Worm (Caenorhabditis elegans) whole organism, mixed stage, embryonic: ENCODE data around the gene B0563.1.

Experiments used
- M03D4.4 ChIP-seq: sonication (generic microtip); optimal IDR thresholded peaks from 2 replicates; lab custom pipeline; 2017; ENCODE audit warnings: mild to moderate bottlenecking, missing genetic modification characterization, missing compliant biosample characterization
- bed-3 ChIP-seq: fragments of 200-800 bp; sonication (Bioruptor generic); optimal IDR thresholded peaks from 3 replicates; lab custom pipeline; 2018; ENCODE audit warnings: mild to moderate bottlenecking, missing genetic modification characterization, moderate library complexity, missing compliant biosample characterization
- ceh-39 ChIP-seq: fragments of 150-350 bp; optimal IDR thresholded peaks from 2 replicates; lab custom pipeline; 2014; ENCODE audit warnings: missing biosample characterization, missing genetic modification characterization
- ceh-83 ChIP-seq: fragments of 200-800 bp; sonication (Bioruptor generic); optimal IDR thresholded peaks from 2 replicates; lab custom pipeline; 2018; ENCODE audit warnings: mild to moderate bottlenecking, missing genetic modification characterization, missing compliant biosample characterization
- ces-1 ChIP-seq: fragments of 150-350 bp; optimal IDR thresholded peaks from 2 replicates; lab custom pipeline; 2014; ENCODE audit warnings: missing biosample characterization, missing genetic modification reagents, missing genetic modification characterization
- cnd-1 ChIP-seq: fragments of 200-800 bp; sonication (Bioruptor generic); optimal IDR thresholded peaks from 2 replicates; lab custom pipeline; 2018; ENCODE audit warnings: mild to moderate bottlenecking, missing genetic modification characterization, missing compliant biosample characterization
- elt-1 ChIP-seq: sonication (generic microtip); optimal IDR thresholded peaks from 2 replicates; lab custom pipeline; 2017; ENCODE audit warnings: missing genetic modification characterization, mild to moderate bottlenecking, missing compliant biosample characterization, antibody characterized with exemption, moderate library complexity, borderline replicate concordance; ENCODE audit not compliant: insufficient read depth
- elt-3 ChIP-seq: fragments of 150-350 bp; optimal IDR thresholded peaks from 2 replicates; lab custom pipeline; 2014; ENCODE audit warnings: missing biosample characterization, missing genetic modification characterization
- flh-1 ChIP-seq: fragments of 200-800 bp; sonication (Bioruptor generic); optimal IDR thresholded peaks from 2 replicates; lab custom pipeline; 2018; ENCODE audit warnings: mild to moderate bottlenecking, missing genetic modification characterization, moderate library complexity, missing compliant biosample characterization
- ham-2 ChIP-seq: fragments of 200-800 bp; sonication (Bioruptor generic); optimal IDR thresholded peaks from 2 replicates; lab custom pipeline; 2018; ENCODE audit warnings: mild to moderate bottlenecking, missing genetic modification characterization, missing compliant biosample characterization
- hlh-1 ChIP-seq: fragments of 150-350 bp; optimal IDR thresholded peaks from 2 replicates; lab custom pipeline; 2014; ENCODE audit warnings: missing biosample characterization, missing genetic modification reagents, missing genetic modification characterization
- lin-13 ChIP-seq: fragments of 150-350 bp; optimal IDR thresholded peaks from 2 replicates; lab custom pipeline; 2014; ENCODE audit warnings: missing biosample characterization, missing genetic modification characterization
- lin-32 ChIP-seq: fragments of 200-800 bp; sonication (Bioruptor generic); optimal IDR thresholded peaks from 2 replicates; lab custom pipeline; 2018; ENCODE audit warnings: mild to moderate bottlenecking, missing genetic modification characterization, missing compliant biosample characterization
- lsy-2 ChIP-seq: fragments of 150-350 bp; optimal IDR thresholded peaks from 2 replicates; lab custom pipeline; 2014; ENCODE audit warnings: missing biosample characterization, missing genetic modification characterization
- mab-5 ChIP-seq: fragments of 150-350 bp; optimal IDR thresholded peaks from 2 replicates; lab custom pipeline; 2014; ENCODE audit warnings: missing biosample characterization, missing genetic modification characterization
- mep-1 ChIP-seq: fragments of 150-350 bp; optimal IDR thresholded peaks from 2 replicates; lab custom pipeline; 2017; ENCODE audit warnings: missing biosample characterization, missing genetic modification reagents, missing genetic modification characterization, inconsistent platforms
- mls-2 ChIP-seq: sonication (generic microtip); optimal IDR thresholded peaks from 2 replicates; lab custom pipeline; 2016; ENCODE audit warnings: mild to moderate bottlenecking, missing genetic modification characterization, moderate library complexity, missing compliant biosample characterization
- nhr-12 ChIP-seq: fragments of 150-350 bp; optimal IDR thresholded peaks from 2 replicates; lab custom pipeline; 2014; ENCODE audit warnings: missing biosample characterization, missing genetic modification characterization
- nhr-2 ChIP-seq: fragments of 150-350 bp; optimal IDR thresholded peaks from 2 replicates; lab custom pipeline; 2014; ENCODE audit warnings: missing biosample characterization, missing genetic modification characterization
- nhr-237 ChIP-seq: fragments of 150-350 bp; optimal IDR thresholded peaks from 2 replicates; lab custom pipeline; 2014; ENCODE audit warnings: missing biosample characterization, missing genetic modification characterization
- nhr-28 ChIP-seq: fragments of 150-350 bp; optimal IDR thresholded peaks from 2 replicates; lab custom pipeline; 2014; ENCODE audit warnings: missing biosample characterization, missing genetic modification characterization
- nhr-76 ChIP-seq: sonication (generic microtip); optimal IDR thresholded peaks from 2 replicates; lab custom pipeline; 2017; ENCODE audit warnings: missing biosample characterization, missing genetic modification characterization
- pha-4 ChIP-seq: fragments of 150-350 bp; optimal IDR thresholded peaks from 2 replicates; lab custom pipeline; 2018; ENCODE audit warnings: missing biosample characterization, missing genetic modification reagents, missing genetic modification characterization
- sem-2 ChIP-seq: fragments of 200-800 bp; sonication (Bioruptor generic); optimal IDR thresholded peaks from 2 replicates; lab custom pipeline; 2018; ENCODE audit warnings: mild to moderate bottlenecking, missing genetic modification characterization, missing compliant biosample characterization
- snpc-4 ChIP-seq: fragments of 150-350 bp; optimal IDR thresholded peaks from 2 replicates; lab custom pipeline; 2014; ENCODE audit warnings: missing biosample characterization, missing genetic modification characterization
- sptf-1 ChIP-seq: sonication (generic microtip); optimal IDR thresholded peaks from 2 replicates; lab custom pipeline; 2017; ENCODE audit warnings: mild to moderate bottlenecking, missing genetic modification characterization, moderate library complexity, missing compliant biosample characterization
- tbx-8 ChIP-seq: fragments of 200-800 bp; sonication (Bioruptor generic); optimal IDR thresholded peaks from 2 replicates; lab custom pipeline; 2018; ENCODE audit warnings: mild to moderate bottlenecking, missing genetic modification characterization, moderate library complexity, missing compliant biosample characterization
- unc-39 ChIP-seq: fragments of 150-350 bp; optimal IDR thresholded peaks from 2 replicates; lab custom pipeline; 2014; ENCODE audit warnings: missing biosample characterization, missing genetic modification characterization
- unc-62 ChIP-seq: fragments of 150-350 bp; optimal IDR thresholded peaks from 2 replicates; lab custom pipeline; 2014; ENCODE audit warnings: missing biosample characterization, missing genetic modification reagents, missing genetic modification characterization
- zip-8 ChIP-seq: fragments of 150-350 bp; optimal IDR thresholded peaks from 2 replicates; lab custom pipeline; 2014; ENCODE audit warnings: missing biosample characterization, missing genetic modification characterization
- ztf-11 ChIP-seq: fragments of 150-350 bp; optimal IDR thresholded peaks from 2 replicates; lab custom pipeline; 2014; ENCODE audit warnings: missing biosample characterization, missing genetic modification characterization

B0563.1 gene

DNA sequence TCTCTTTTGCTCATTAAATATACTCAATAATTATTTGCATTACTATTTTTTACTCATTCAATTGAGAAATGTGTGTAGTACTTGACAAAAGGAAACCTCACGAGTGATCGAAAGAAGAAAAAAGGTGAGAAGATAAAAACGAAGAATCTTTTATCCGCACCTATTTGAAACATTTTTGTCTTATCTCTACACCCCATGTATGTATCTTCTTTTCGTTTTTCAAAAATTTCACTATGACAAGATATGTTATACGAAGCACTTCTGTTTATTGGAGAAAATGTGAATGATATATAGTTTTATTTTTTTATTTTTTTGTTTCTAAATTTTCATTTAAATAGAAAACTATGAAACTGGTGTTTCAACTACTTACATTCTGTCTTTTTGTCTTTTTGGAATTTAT, 33.6 kb downstream of the B0563.1 start:
- TF ChIP-seq unc-62 (no peak), ces-1 (GFP tag; lab: Kevin White, UChicago) (no peak), sem-2 (GFP tag; lab: Kevin White, UChicago) (no peak), lin-32 (GFP tag; lab: Kevin White, UChicago) (no peak), ceh-39 (tag; lab: Kevin White, UChicago) (no peak), lsy-2 (tag; lab: Kevin White, UChicago) (no peak), ztf-11 (no peak), nhr-28 (tag; lab: Kevin White, UChicago) (no peak), ceh-83 (GFP tag; lab: Kevin White, UChicago) (no peak), snpc-4 (tag; lab: Kevin White, UChicago) (no peak), mls-2 (no peak)

DNA sequence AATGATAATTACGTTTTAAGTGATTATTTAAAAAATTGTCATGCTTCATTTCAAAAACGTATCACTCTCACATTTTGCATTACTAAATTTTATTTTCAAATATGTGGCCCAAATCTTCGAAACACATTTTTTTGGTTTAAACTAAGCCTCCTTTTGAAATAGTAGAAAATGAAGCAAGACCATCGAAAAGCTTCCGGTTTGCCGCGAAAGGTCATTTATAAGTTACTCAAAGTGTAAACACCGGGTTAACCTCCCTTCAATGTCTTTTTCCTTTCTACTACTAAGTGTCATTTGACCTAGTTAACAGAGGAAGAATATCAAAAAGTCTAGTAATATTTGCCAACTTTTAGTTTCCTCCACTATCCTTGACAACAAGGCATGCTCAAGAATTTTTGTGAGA, 35.4 kb downstream of the B0563.1 start:
- no peak for TF ChIP-seq nhr-28 (tag; lab: Kevin White, UChicago)
- TF ChIP-seq tbx-8 = no peak
- TF ChIP-seq ceh-83 (GFP tag; lab: Kevin White, UChicago) = no peak
- TF ChIP-seq zip-8 (tag; lab: Kevin White, UChicago) = no peak
- no peak for TF ChIP-seq pha-4
- no peak for TF ChIP-seq elt-3 (tag; lab: Kevin White, UChicago)
- no peak for TF ChIP-seq mls-2
- no peak for TF ChIP-seq ztf-11

DNA sequence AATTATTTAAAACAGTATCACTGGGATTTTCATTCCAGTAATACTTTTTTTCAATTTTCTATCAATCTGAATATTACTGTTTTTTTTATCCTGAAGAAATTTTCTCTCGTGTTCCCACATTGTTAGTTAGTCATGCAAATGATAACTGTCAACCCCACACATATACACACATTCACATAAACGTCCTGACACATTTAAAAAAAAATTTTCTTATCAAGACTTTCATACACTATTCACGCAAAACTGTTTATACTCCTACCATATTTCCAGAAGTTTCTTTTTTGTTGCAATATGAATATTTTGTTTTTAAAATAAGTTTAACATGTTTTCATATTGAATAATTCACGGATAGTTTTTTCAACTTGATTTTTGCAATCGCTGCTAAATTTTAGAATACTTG, 37.2 kb downstream of the B0563.1 start:
- TF ChIP-seq unc-39 = no peak
- TF ChIP-seq ham-2 = no peak

DNA sequence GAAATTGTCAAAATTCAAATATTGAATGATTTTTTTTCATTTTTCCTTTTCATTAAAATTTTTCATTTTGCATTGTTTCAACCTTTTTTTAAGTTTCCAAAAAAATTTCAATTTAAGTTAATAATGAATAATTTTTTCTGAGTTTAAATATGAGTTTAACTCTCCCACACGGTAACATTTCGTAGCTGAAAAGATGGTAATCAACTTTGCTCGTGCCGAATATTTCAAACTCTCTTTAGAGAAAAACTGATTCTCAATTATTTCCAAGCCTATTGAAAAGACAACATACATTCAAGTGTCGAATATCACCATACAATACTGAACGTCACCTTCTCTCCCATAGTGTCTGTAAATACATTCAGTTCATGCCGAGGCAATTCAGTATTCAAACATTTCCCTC, 37.6 kb downstream of the B0563.1 start:
- TF ChIP-seq pha-4 (no peak), elt-1 (tag; lab: Kevin White, UChicago) (no peak), lin-13 (tag; lab: Kevin White, UChicago) (no peak), nhr-237 (no peak), nhr-2 (tag; lab: Kevin White, UChicago) (no peak)

DNA sequence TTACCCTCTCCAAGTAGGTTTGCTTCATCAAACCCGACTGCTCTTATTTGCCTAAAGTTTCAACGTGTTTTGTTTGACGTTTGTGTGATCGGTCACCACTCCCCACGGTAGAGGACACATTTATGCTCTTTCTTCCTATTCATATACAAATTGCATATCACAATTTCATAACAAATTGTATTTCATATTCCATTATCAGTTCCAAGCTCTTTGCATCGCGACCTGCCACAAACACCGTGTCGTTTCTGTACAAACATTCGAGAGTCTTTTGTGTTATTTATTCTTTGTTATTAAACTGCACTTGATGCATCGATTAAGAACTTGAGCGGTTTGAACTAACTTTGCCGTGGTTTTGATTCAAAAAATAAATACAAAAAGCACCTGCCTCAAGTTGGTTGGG, 38.7 kb downstream of the B0563.1 start:
- TF ChIP-seq ceh-39 (tag; lab: Kevin White, UChicago) (no peak), ces-1 (GFP tag; lab: Kevin White, UChicago) (no peak), mab-5 (tag; lab: Kevin White, UChicago) (no peak), M03D4.4 (tag; lab: Kevin White, UChicago) (no peak), hlh-1 (tag; lab: Kevin White, UChicago) (no peak), nhr-12 (tag; lab: Kevin White, UChicago) (no peak), unc-39 (no peak), nhr-2 (tag; lab: Kevin White, UChicago) (no peak), lsy-2 (tag; lab: Kevin White, UChicago) (no peak), ceh-83 (GFP tag; lab: Kevin White, UChicago) (no peak), pha-4 (no peak), nhr-237 (no peak), cnd-1 (no peak), sptf-1 (tag; lab: Kevin White, UChicago) (no peak), tbx-8 (no peak), nhr-76 (no peak), lin-13 (tag; lab: Kevin White, UChicago) (no peak), elt-1 (tag; lab: Kevin White, UChicago) (no peak), unc-62 (no peak)

DNA sequence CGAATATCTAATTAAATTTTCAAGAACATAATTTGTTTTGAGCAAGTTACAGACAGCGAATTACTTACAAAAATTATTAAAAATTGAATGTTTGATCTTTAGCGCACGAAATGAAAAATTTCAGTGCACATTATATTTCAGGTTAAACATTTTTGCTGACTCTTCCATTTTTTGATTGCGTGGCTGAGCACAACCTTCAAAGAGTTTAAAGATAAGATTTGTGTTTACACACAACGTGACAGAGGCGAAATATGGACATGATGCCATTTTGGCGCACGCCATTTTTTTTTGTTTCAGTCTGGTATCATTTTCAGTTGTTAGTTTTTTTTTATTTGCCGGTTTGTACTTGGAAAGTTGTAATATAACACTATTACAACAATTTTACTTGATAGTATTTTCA, 41.3 kb downstream of the B0563.1 start:
- TF ChIP-seq ceh-39 (tag; lab: Kevin White, UChicago) (no peak), elt-3 (tag; lab: Kevin White, UChicago) (no peak), ceh-83 (GFP tag; lab: Kevin White, UChicago) (no peak), nhr-12 (tag; lab: Kevin White, UChicago) (no peak), sptf-1 (tag; lab: Kevin White, UChicago) (no peak), sem-2 (GFP tag; lab: Kevin White, UChicago) (no peak)

DNA sequence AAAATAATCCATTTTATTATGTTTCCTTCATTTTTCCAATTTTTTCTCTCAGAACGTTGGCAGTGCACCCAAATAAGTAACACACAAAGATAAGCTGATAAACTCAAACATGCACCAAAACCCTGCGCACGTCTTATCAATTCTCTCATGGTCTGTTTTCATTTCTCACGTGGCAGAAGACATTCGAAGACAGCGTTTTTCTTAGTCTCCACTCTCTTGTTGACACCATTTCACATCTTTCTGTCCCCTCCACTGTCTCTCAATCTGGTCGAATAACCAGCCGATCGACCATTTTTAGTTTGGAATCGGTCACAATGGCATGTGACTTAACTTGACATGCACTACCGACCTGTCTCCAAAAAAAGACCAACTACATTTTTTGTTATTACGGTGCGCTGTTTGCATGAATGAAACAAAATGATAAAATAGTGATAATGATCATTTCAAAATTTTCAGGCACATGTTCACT, 42.6 kb downstream of the B0563.1 start, which contains the start of gene C35B8.3:
Gene C35B8.3 (plus strand): TSS at position 51 of the 469 bp plus-strand sequence.
- TF ChIP-seq cnd-1 = no peak
- no peak for TF ChIP-seq sem-2 (GFP tag; lab: Kevin White, UChicago)
- no peak for TF ChIP-seq unc-39
- no peak for TF ChIP-seq nhr-12 (tag; lab: Kevin White, UChicago)
- no peak for TF ChIP-seq bed-3 (GFP tag; lab: Kevin White, UChicago)
- TF ChIP-seq snpc-4 (tag; lab: Kevin White, UChicago) = no peak
- TF ChIP-seq pha-4 = no peak
- no peak for TF ChIP-seq flh-1 (GFP tag; lab: Kevin White, UChicago)
- TF ChIP-seq mep-1 (tag; lab: Kevin White, UChicago) = no peak
- TF ChIP-seq zip-8 (tag; lab: Kevin White, UChicago) = no peak
- no peak for TF ChIP-seq unc-62
- TF ChIP-seq, all 35 proteins: peak for 0
